Worm (Caenorhabditis elegans) whole organism, L4 larva: ENCODE measurements around the gene C24A8.5.

Source experiments
- F37D6.2 ChIP-seq: sonication (generic microtip); optimal IDR thresholded peaks from 2 replicates; lab custom pipeline; 2016; ENCODE audit warnings: mild to moderate bottlenecking, missing genetic modification characterization, missing compliant biosample characterization
- F44E2.7 ChIP-seq: fragments of 200-800 bp; sonication (Bioruptor generic); IDR thresholded peaks from 2 replicates; pipeline ENCODE4 v2.1.2; 2022; ENCODE audit warnings: missing genetic modification characterization, missing compliant biosample characterization
- F49E8.2 ChIP-seq: sonication (generic microtip); optimal IDR thresholded peaks from 2 replicates; lab custom pipeline; 2016; ENCODE audit warnings: missing compliant biosample characterization, mild to moderate bottlenecking, missing genetic modification characterization, borderline replicate concordance
- R02D3.7 ChIP-seq: fragments of 150-350 bp; sonication (generic microtip); optimal IDR thresholded peaks from 3 replicates; lab custom pipeline; 2014; ENCODE audit warnings: missing biosample characterization, missing genetic modification characterization
- Y48G9A.11 ChIP-seq: fragments of 200-800 bp; sonication (Bioruptor generic); IDR thresholded peaks from 2 replicates; pipeline ENCODE4 v1.3.6; 2022; ENCODE audit warnings: missing genetic modification reagents, missing genetic modification characterization, missing compliant biosample characterization
- Y75B8A.6 ChIP-seq: fragments of 200-800 bp; sonication (Bioruptor generic); IDR thresholded peaks from 2 replicates; pipeline ENCODE4 v1.3.6; 2022; ENCODE audit warnings: missing genetic modification reagents, missing genetic modification characterization, missing compliant biosample characterization
- ZK337.2 ChIP-seq: fragments of 200-800 bp; sonication (Bioruptor generic); IDR thresholded peaks from 2 replicates; pipeline ENCODE4 v1.3.6; 2022; ENCODE audit warnings: missing genetic modification reagents, missing genetic modification characterization, missing compliant biosample characterization
- ZK546.5 ChIP-seq, 2 experiments: sonication (generic microtip); optimal IDR thresholded peaks; 2 replicates each; lab custom pipeline; 2017; ENCODE audit warnings: missing biosample characterization in 2 of 2, missing genetic modification characterization in 2 of 2
- ama-1 ChIP-seq: fragments of 150-350 bp; optimal IDR thresholded peaks from 2 replicates; lab custom pipeline; 2014; ENCODE audit warnings: inconsistent platforms, mixed read lengths
- ceh-20 ChIP-seq: fragments of 200-800 bp; sonication (Bioruptor generic); IDR thresholded peaks from 2 replicates; pipeline ENCODE4 v1.3.6; 2022; ENCODE audit warnings: missing genetic modification reagents, missing genetic modification characterization, missing compliant biosample characterization
- ceh-32 ChIP-seq: sonication (generic microtip); optimal IDR thresholded peaks from 2 replicates; lab custom pipeline; 2016; ENCODE audit warnings: mild to moderate bottlenecking, missing genetic modification characterization, missing compliant biosample characterization; ENCODE audit not compliant: poor library complexity
- ceh-44 ChIP-seq: fragments of 200-800 bp; sonication (Bioruptor generic); IDR thresholded peaks from 2 replicates; pipeline ENCODE4 v1.3.6; 2022; ENCODE audit warnings: missing genetic modification reagents, missing genetic modification characterization, missing compliant biosample characterization
- ceh-62 ChIP-seq: sonication (generic microtip); optimal IDR thresholded peaks from 2 replicates; lab custom pipeline; 2017; ENCODE audit warnings: missing biosample characterization, missing genetic modification characterization
- ceh-82 ChIP-seq: sonication (generic microtip); optimal IDR thresholded peaks from 2 replicates; lab custom pipeline; 2017; ENCODE audit warnings: missing biosample characterization, missing genetic modification characterization
- ces-1 ChIP-seq: fragments of 150-350 bp; sonication (generic microtip); optimal IDR thresholded peaks from 4 replicates; lab custom pipeline; 2014; ENCODE audit warnings: missing biosample characterization, missing genetic modification reagents, missing genetic modification characterization
- cey-2 ChIP-seq: sonication (generic microtip); optimal IDR thresholded peaks from 3 replicates; lab custom pipeline; 2017; ENCODE audit warnings: missing genetic modification characterization, mild to moderate bottlenecking, missing compliant biosample characterization, antibody characterized with exemption, borderline replicate concordance; ENCODE audit not compliant: insufficient read depth
- ctbp-1 ChIP-seq: fragments of 200-800 bp; sonication (Bioruptor generic); IDR thresholded peaks from 2 replicates; pipeline ENCODE4 v1.3.6; 2022; ENCODE audit warnings: missing genetic modification reagents, missing genetic modification characterization, missing compliant biosample characterization
- daf-12 ChIP-seq: fragments of 150-350 bp; optimal IDR thresholded peaks from 2 replicates; lab custom pipeline; 2014; ENCODE audit warnings: missing biosample characterization, missing genetic modification reagents, missing genetic modification characterization
- daf-16 ChIP-seq, 3 experiments: sonication (generic microtip); optimal IDR thresholded peaks; 2 replicates each; lab custom pipeline; 2016 to 2017; ENCODE audit warnings: missing genetic modification characterization in 3 of 3, missing genetic modification reagents in 3 of 3, mild to moderate bottlenecking in 2 of 3, missing compliant biosample characterization in 2 of 3, missing biosample characterization in 1 of 3, moderate library complexity in 1 of 3
- daf-8 ChIP-seq: fragments of 200-800 bp; sonication (Bioruptor generic); IDR thresholded peaks from 2 replicates; pipeline ENCODE4 v1.3.6; 2022; ENCODE audit warnings: missing genetic modification characterization, missing compliant biosample characterization
- dmd-6 ChIP-seq: fragments of 200-800 bp; sonication (Bioruptor generic); IDR thresholded peaks from 2 replicates; pipeline ENCODE4 v1.3.6; 2022; ENCODE audit warnings: missing genetic modification reagents, missing genetic modification characterization, missing compliant biosample characterization
- duxl-1 ChIP-seq: sonication (generic microtip); optimal IDR thresholded peaks from 2 replicates; lab custom pipeline; 2016; ENCODE audit warnings: mild to moderate bottlenecking, missing genetic modification characterization, moderate library complexity, missing compliant biosample characterization; ENCODE audit not compliant: poor library complexity
- egl-43 ChIP-seq: fragments of 200-800 bp; sonication (Bioruptor generic); IDR thresholded peaks from 2 replicates; pipeline ENCODE4 v1.3.6; 2022; ENCODE audit warnings: missing genetic modification reagents, missing genetic modification characterization, missing compliant biosample characterization
- fkh-10 ChIP-seq: fragments of 150-350 bp; optimal IDR thresholded peaks from 2 replicates; lab custom pipeline; 2014; ENCODE audit warnings: missing biosample characterization, missing genetic modification reagents, missing genetic modification characterization
- hmg-1.1 ChIP-seq: fragments of 200-800 bp; sonication (Bioruptor generic); IDR thresholded peaks from 2 replicates; pipeline ENCODE4 v1.3.6; 2022; ENCODE audit warnings: missing genetic modification reagents, missing genetic modification characterization, missing compliant biosample characterization
- jun-1 ChIP-seq: fragments of 150-350 bp; optimal IDR thresholded peaks from 2 replicates; lab custom pipeline; 2014; ENCODE audit warnings: missing biosample characterization, missing genetic modification reagents, missing genetic modification characterization
- lin-1 ChIP-seq: fragments of 200-800 bp; sonication (Bioruptor generic); IDR thresholded peaks from 2 replicates; pipeline ENCODE4 v1.3.6; 2022; ENCODE audit warnings: missing genetic modification reagents, missing genetic modification characterization, missing compliant biosample characterization
- lin-13 ChIP-seq: fragments of 150-350 bp; optimal IDR thresholded peaks from 2 replicates; lab custom pipeline; 2014; ENCODE audit warnings: missing biosample characterization, missing genetic modification reagents, missing genetic modification characterization
- lin-29 ChIP-seq: fragments of 200-800 bp; sonication (Bioruptor generic); IDR thresholded peaks from 2 replicates; pipeline ENCODE4 v1.3.6; 2022; ENCODE audit warnings: missing genetic modification reagents, missing genetic modification characterization, missing compliant biosample characterization
- lsy-2 ChIP-seq, 2 experiments: fragments of 150-350 bp in 1 of 2; sonication (generic microtip) in 1 of 2; optimal IDR thresholded peaks; 2 replicates each; lab custom pipeline; 2014 to 2017; ENCODE audit warnings: missing biosample characterization in 2 of 2, missing genetic modification characterization in 2 of 2
- madf-5 ChIP-seq, 2 experiments: fragments of 200-800 bp; sonication (Bioruptor generic); IDR thresholded peaks; 2 replicates each; pipeline ENCODE4 v1.3.6; 2022; ENCODE audit warnings: missing compliant biosample characterization in 2 of 2, missing genetic modification characterization in 2 of 2
- mdt-29 ChIP-seq: fragments of 200-800 bp; sonication (Bioruptor generic); IDR thresholded peaks from 2 replicates; pipeline ENCODE4 v1.3.6; 2022; ENCODE audit warnings: missing genetic modification reagents, missing genetic modification characterization, missing compliant biosample characterization
- nhr-10 ChIP-seq: fragments of 150-350 bp; optimal IDR thresholded peaks from 2 replicates; lab custom pipeline; 2014; ENCODE audit warnings: missing biosample characterization, missing genetic modification characterization
- nhr-102 ChIP-seq: sonication (generic microtip); optimal IDR thresholded peaks from 2 replicates; lab custom pipeline; 2016; ENCODE audit warnings: mild to moderate bottlenecking, missing genetic modification characterization, moderate library complexity, missing compliant biosample characterization
- nhr-11 ChIP-seq: fragments of 150-350 bp; optimal IDR thresholded peaks from 2 replicates; lab custom pipeline; 2014; ENCODE audit warnings: missing biosample characterization, missing genetic modification characterization
- nhr-237 ChIP-seq: sonication (generic microtip); optimal IDR thresholded peaks from 2 replicates; lab custom pipeline; 2017; ENCODE audit warnings: missing biosample characterization, missing genetic modification characterization
- nhr-42 ChIP-seq: fragments of 200-800 bp; sonication (Bioruptor generic); IDR thresholded peaks from 2 replicates; pipeline ENCODE4 v1.3.6; 2022; ENCODE audit warnings: missing genetic modification characterization, missing compliant biosample characterization
- nhr-6 ChIP-seq: fragments of 150-350 bp; optimal IDR thresholded peaks from 2 replicates; lab custom pipeline; 2014; ENCODE audit warnings: missing biosample characterization, missing genetic modification characterization
- nhr-76 ChIP-seq: fragments of 150-350 bp; optimal IDR thresholded peaks from 2 replicates; lab custom pipeline; 2014; ENCODE audit warnings: missing biosample characterization, missing genetic modification characterization
- php-3 ChIP-seq: fragments of 200-800 bp; sonication (Bioruptor generic); IDR thresholded peaks from 2 replicates; pipeline ENCODE4 v1.3.6; 2022; ENCODE audit warnings: missing genetic modification reagents, missing genetic modification characterization, missing compliant biosample characterization
- saeg-2 ChIP-seq: fragments of 200-800 bp; sonication (Bioruptor generic); IDR thresholded peaks from 2 replicates; pipeline ENCODE4 v1.3.6; 2022; ENCODE audit warnings: missing genetic modification reagents, missing genetic modification characterization, missing compliant biosample characterization
- skn-1 ChIP-seq: fragments of 150-350 bp; optimal IDR thresholded peaks from 2 replicates; lab custom pipeline; 2014; ENCODE audit warnings: missing biosample characterization, missing genetic modification characterization
- snpc-1.2 ChIP-seq: fragments of 200-800 bp; sonication (Bioruptor generic); IDR thresholded peaks from 2 replicates; pipeline ENCODE4 v1.3.6; 2022; ENCODE audit warnings: missing genetic modification reagents, missing genetic modification characterization, missing compliant biosample characterization
- unc-39 ChIP-seq: sonication (generic microtip); optimal IDR thresholded peaks from 2 replicates; lab custom pipeline; 2017; ENCODE audit warnings: missing biosample characterization, missing genetic modification characterization
- unc-62 ChIP-seq, 3 experiments: fragments of 150-350 bp in 1 of 3; sonication (generic microtip); optimal IDR thresholded peaks in 2 of 3; peaks in 1 of 3; 1 replicate in 1 of 3; 2 replicates in 2 of 3; lab custom pipeline; 2014 to 2017; ENCODE audit warnings: missing biosample characterization in 3 of 3, missing genetic modification characterization in 3 of 3, missing genetic modification reagents in 3 of 3, missing genotype in 1 of 3
- zag-1 ChIP-seq: fragments of 150-350 bp; optimal IDR thresholded peaks from 2 replicates; lab custom pipeline; 2014; ENCODE audit warnings: missing biosample characterization, missing genetic modification characterization

C24A8.5 gene

ce11 chrX:4320563-4320962 is 8.2 kb downstream of the C24A8.5 start, which contains the start of gene dop-6:
dop-6 (plus strand) TSS chrX:4320863.
- TF ChIP-seq ama-1 (no peak), ceh-32 (tag; lab: Kevin White, UChicago) (no peak), madf-5 (GFP tag; IDR thresholded peaks at IDR 0.05; lab: Robert Waterston, UW) (no peak), cey-2 (tag; lab: Kevin White, UChicago) (no peak), nhr-6 (tag; lab: Kevin White, UChicago) (no peak), nhr-42 (GFP tag; lab: Robert Waterston, UW) (no peak), ceh-20 (GFP tag; lab: Robert Waterston, UW) (no peak), skn-1 (tag; lab: Kevin White, UChicago) (no peak), daf-16 (GFP tag; optimal IDR thresholded peaks at IDR 0.05; lab: Kevin White, UChicago) (no peak), daf-16 (tag; optimal IDR thresholded peaks at IDR 0.05; lab: Kevin White, UChicago) (no peak), ceh-82 (tag; lab: Kevin White, UChicago) (no peak), snpc-1.2 (GFP tag; lab: Robert Waterston, UW) (no peak), Y75B8A.6 (GFP tag; lab: Robert Waterston, UW) (no peak), dmd-6 (GFP tag; lab: Robert Waterston, UW) (no peak), ZK337.2 (GFP tag; lab: Robert Waterston, UW) (no peak), ceh-44 (GFP tag; lab: Robert Waterston, UW) (no peak), nhr-11 (tag; lab: Kevin White, UChicago) (no peak), nhr-76 (tag; lab: Kevin White, UChicago) (no peak)

- TF ChIP-seq saeg-2 (GFP tag; lab: Robert Waterston, UW) = no peak
- TF ChIP-seq duxl-1 (tag; lab: Kevin White, UChicago) = no peak
- no peak for TF ChIP-seq Y48G9A.11 (GFP tag; lab: Robert Waterston, UW)
- no peak for TF ChIP-seq nhr-237
- TF ChIP-seq unc-39 (tag; lab: Kevin White, UChicago) = no peak
- TF ChIP-seq ceh-62 (tag; lab: Kevin White, UChicago) = no peak
- no peak for TF ChIP-seq R02D3.7 (tag; lab: Kevin White, UChicago)
- no peak for TF ChIP-seq ZK337.2 (GFP tag; lab: Robert Waterston, UW)
- peak; percentile 82 for TF ChIP-seq fkh-10 (GFP tag; lab: Kevin White, UChicago)
- no peak for TF ChIP-seq hmg-1.1
- TF ChIP-seq nhr-76 (tag; lab: Kevin White, UChicago) = no peak
- peak; percentile 31 for TF ChIP-seq ces-1
- no peak for TF ChIP-seq daf-12
- TF ChIP-seq lin-13 = no peak
Observed at ce11 chrX:4317095-4317494, 11.6 kb downstream of the C24A8.5 start.

ce11 chrX:4314939-4315338 is 13.8 kb downstream of the C24A8.5 start:
- peak; percentile 65 for TF ChIP-seq ctbp-1 (GFP tag; lab: Robert Waterston, UW)
- TF ChIP-seq ces-1 = peak; percentile 83
- TF ChIP-seq F37D6.2 (tag; lab: Kevin White, UChicago) = no peak
- TF ChIP-seq fkh-10 (GFP tag; lab: Kevin White, UChicago) = peak; percentile 90
- TF ChIP-seq, all 104 proteins: peak for 3

ce11 chrX:4311668-4312067 is 17.0 kb downstream of the C24A8.5 start, which contains the start of gene C52B9.8:
C52B9.8 (minus strand) TSS chrX:4311768.
- no peak for TF ChIP-seq F49E8.2 (tag; lab: Kevin White, UChicago)
- TF ChIP-seq unc-62 (GFP tag; optimal IDR thresholded peaks at IDR 0.05 in 1 of 2; lab: Kevin White, UChicago) = no peak
- TF ChIP-seq unc-62 (tag; optimal IDR thresholded peaks at IDR 0.05; lab: Kevin White, UChicago) = no peak
- no peak for TF ChIP-seq nhr-102
- TF ChIP-seq php-3 (GFP tag; lab: Robert Waterston, UW) = no peak
- no peak for TF ChIP-seq jun-1 (tag; lab: Kevin White, UChicago)
- TF ChIP-seq lin-1 (GFP tag; lab: Robert Waterston, UW) = no peak
- no peak for TF ChIP-seq mdt-29
- no peak for TF ChIP-seq egl-43 (GFP tag; lab: Robert Waterston, UW)
- TF ChIP-seq zag-1 (tag; lab: Kevin White, UChicago) = no peak
- no peak for TF ChIP-seq lsy-2 (tag; optimal IDR thresholded peaks at IDR 0.05; lab: Kevin White, UChicago)
- TF ChIP-seq nhr-10 = no peak
- no peak for TF ChIP-seq daf-8 (GFP tag; lab: Robert Waterston, UW)
- no peak for TF ChIP-seq F44E2.7 (GFP tag; lab: Robert Waterston, UW)
- no peak for TF ChIP-seq lin-29 (GFP tag; lab: Robert Waterston, UW)
- TF ChIP-seq Y75B8A.6 (GFP tag; lab: Robert Waterston, UW) = no peak
- no peak for TF ChIP-seq ZK546.5 (tag; optimal IDR thresholded peaks at IDR 0.05; lab: Kevin White, UChicago)
